Worm (Caenorhabditis elegans): ENCODE results near the gene gdi-1.
A peak's percentile ranks its signal among the peaks of the same experiment; 100 is the strongest.

gdi-1 gene

ce11 chrIV:14824878-14825352 lies 32.2 kb upstream of the gdi-1 start, which contains the start of gene sec-61.A (continued):
- TF ChIP-seq let-607 (tag; optimal IDR thresholded peaks at IDR 0.05) (peak; percentile 100), efl-1 (GFP tag; optimal IDR thresholded peaks at IDR 0.05) (peak; percentile 35), lin-40 (tag; optimal IDR thresholded peaks at IDR 0.05) (peak; percentile 86), sptf-2 (GFP tag; optimal IDR thresholded peaks at IDR 0.05) (no peak), mes-4 (tag; optimal IDR thresholded peaks at IDR 0.05) (no peak), ztf-3 (GFP tag; optimal IDR thresholded peaks at IDR 0.05) (no peak), nhr-27 (tag; optimal IDR thresholded peaks at IDR 0.05) (no peak), C17E4.6 (GFP tag; IDR thresholded peaks at IDR 0.05) (no peak), die-1 (tag; optimal IDR thresholded peaks at IDR 0.05) (no peak), Y53G8AR.9 (GFP tag; conservative IDR thresholded peaks at IDR 0.05) (no peak), mxl-1 (tag; optimal IDR thresholded peaks at IDR 0.05) (no peak), D2030.7 (GFP tag; IDR thresholded peaks at IDR 0.05) (no peak; the same call in 1 of the 2 replicates), repo-1 (tag; optimal IDR thresholded peaks at IDR 0.05) (peak; percentile 43), T26A5.8 (tag; optimal IDR thresholded peaks at IDR 0.05) (no peak), F10E7.11 (tag; optimal IDR thresholded peaks at IDR 0.05) (no peak), ceh-58 (GFP tag; IDR thresholded peaks at IDR 0.05) (no peak), madf-6 (GFP tag; IDR thresholded peaks at IDR 0.05) (peak; percentile 64), F37B4.10 (GFP tag; IDR thresholded peaks at IDR 0.05) (no peak), madf-10 (tag; optimal IDR thresholded peaks at IDR 0.05) (peak; percentile 46), B0261.1 (tag; optimal IDR thresholded peaks at IDR 0.05) (no peak), egl-44 (GFP tag; IDR thresholded peaks at IDR 0.05) (no peak), tbp1 (GFP tag; optimal IDR thresholded peaks at IDR 0.05) (peak; percentile 70), K12H6.12 (tag; optimal IDR thresholded peaks at IDR 0.05) (peak; percentile 74), lag-1 (GFP tag; IDR thresholded peaks at IDR 0.05) (no peak), B0035.1 (tag; optimal IDR thresholded peaks at IDR 0.05) (no peak), lsy-27 (tag; optimal IDR thresholded peaks at IDR 0.05; ENCODE audit: borderline replicate concordance, insufficient read depth) (no peak), hlh-26 (GFP tag; conservative IDR thresholded peaks at IDR 0.05) (no peak), hrde-1 (tag; optimal IDR thresholded peaks at IDR 0.05; ENCODE audit: borderline replicate concordance) (no peak), ztf-26 (tag; optimal IDR thresholded peaks at IDR 0.05) (peak; percentile 20), F23B12.7 (tag; optimal IDR thresholded peaks at IDR 0.05; ENCODE audit: insufficient read depth) (peak; percentile 75), nfyb-1 (GFP tag; IDR thresholded peaks at IDR 0.05) (peak; percentile 83), ets-4 (GFP tag; optimal IDR thresholded peaks at IDR 0.05) (peak; percentile 54), Y67H2A.10 (GFP tag; conservative IDR thresholded peaks at IDR 0.05) (0 out of 2 replicates have a peak, but pooled peaks have one; percentile 38), chd-7 (tag; optimal IDR thresholded peaks at IDR 0.05) (no peak), F55B11.4 (tag; optimal IDR thresholded peaks at IDR 0.05; ENCODE audit: borderline replicate concordance, insufficient read depth) (no peak), unc-130 (GFP tag; optimal IDR thresholded peaks at IDR 0.05) (no peak), aptf-3 (GFP tag; IDR thresholded peaks at IDR 0.05) (no peak), F33H1.4 (GFP tag; IDR thresholded peaks at IDR 0.05) (peak; percentile 95), nfya-2 (GFP tag; IDR thresholded peaks at IDR 0.05) (no peak), F52B5.7 (tag; optimal IDR thresholded peaks at IDR 0.05) (no peak), hsf-1 (GFP tag; IDR thresholded peaks at IDR 0.05) (no peak), mel-28 (tag; optimal IDR thresholded peaks at IDR 0.05; ENCODE audit: borderline replicate concordance) (no peak), snpc-1.3 (tag; optimal IDR thresholded peaks at IDR 0.05; ENCODE audit: insufficient read depth) (peak; percentile 84), madf-8 (GFP tag; conservative IDR thresholded peaks at IDR 0.05) (no peak), ceh-91 (GFP tag; IDR thresholded peaks at IDR 0.05) (peak; percentile 60), zfh-2 (GFP tag; conservative IDR thresholded peaks at IDR 0.05) (peak; percentile 3; the same call in 1 of the 2 replicates), pha-4 (tag; optimal IDR thresholded peaks at IDR 0.05) (no peak), akir-1 (GFP tag; optimal IDR thresholded peaks at IDR 0.05) (no peak)

Data from whole organism, young adult.